Worm (Caenorhabditis elegans): Measurements from ENCODE around the gene T22H9.1.

ce11 chrV:333713-334112 lies 25.9 kb upstream of the T22H9.1 start:
- TF ChIP-seq flt-1 (GFP tag; IDR thresholded peaks at IDR 0.05) = no peak
- TF ChIP-seq tra-4 (tag; optimal IDR thresholded peaks at IDR 0.05) = no peak
- no peak for TF ChIP-seq ama-1 (optimal IDR thresholded peaks at IDR 0.05)
- TF ChIP-seq ceh-13 (GFP tag; optimal IDR thresholded peaks at IDR 0.05) = no peak
- TF ChIP-seq hnd-1 (tag; optimal IDR thresholded peaks at IDR 0.05) = no peak
- no peak for TF ChIP-seq aly-1 (tag; optimal IDR thresholded peaks at IDR 0.05)
- no peak for TF ChIP-seq ceh-36 (tag; optimal IDR thresholded peaks at IDR 0.05)
- no peak for TF ChIP-seq ets-7 (tag; optimal IDR thresholded peaks at IDR 0.05)
- TF ChIP-seq tbx-37 (GFP tag; conservative IDR thresholded peaks at IDR 0.05) = no peak
- no peak for TF ChIP-seq hmg-4 (GFP tag; optimal IDR thresholded peaks at IDR 0.05)
- TF ChIP-seq B0310.2 (tag; optimal IDR thresholded peaks at IDR 0.05) = no peak
- TF ChIP-seq sea-1 (GFP tag; conservative IDR thresholded peaks at IDR 0.05) = no peak
